Worm (Caenorhabditis elegans) whole organism, L3 larva: ENCODE data around the gene T16H12.9.

Experiments
- egl-27 ChIP-seq: sonication (generic microtip); optimal IDR thresholded peaks from 4 replicates; lab custom pipeline; 2017; ENCODE audit warnings: missing biosample characterization, missing genetic modification reagents, missing genetic modification characterization
- fkh-10 ChIP-seq: sonication (generic microtip); optimal IDR thresholded peaks from 2 replicates; lab custom pipeline; 2017; ENCODE audit warnings: missing biosample characterization, missing genetic modification reagents, missing genetic modification characterization
- fkh-2 ChIP-seq: fragments of 150-350 bp; optimal IDR thresholded peaks from 2 replicates; lab custom pipeline; 2014; ENCODE audit warnings: missing biosample characterization, missing genetic modification reagents, missing genetic modification characterization
- pha-4 ChIP-seq: fragments of 150-350 bp; optimal IDR thresholded peaks from 2 replicates; lab custom pipeline; 2014; ENCODE audit warnings: missing biosample characterization, missing genetic modification reagents, missing genetic modification characterization
- snpc-4 ChIP-seq: fragments of 150-350 bp; optimal IDR thresholded peaks from 2 replicates; lab custom pipeline; 2014; ENCODE audit warnings: missing biosample characterization, missing genetic modification characterization
- tbx-2 ChIP-seq: sonication (generic microtip); optimal IDR thresholded peaks from 2 replicates; lab custom pipeline; 2016; ENCODE audit warnings: mild to moderate bottlenecking, missing genetic modification characterization, missing compliant biosample characterization
- unc-39 ChIP-seq: sonication (generic microtip); optimal IDR thresholded peaks from 4 replicates; lab custom pipeline; 2017; ENCODE audit warnings: missing biosample characterization, missing genetic modification characterization
- ztf-4 ChIP-seq: fragments of 150-350 bp; optimal IDR thresholded peaks from 2 replicates; lab custom pipeline; 2014; ENCODE audit warnings: missing biosample characterization, missing genetic modification characterization

DNA sequence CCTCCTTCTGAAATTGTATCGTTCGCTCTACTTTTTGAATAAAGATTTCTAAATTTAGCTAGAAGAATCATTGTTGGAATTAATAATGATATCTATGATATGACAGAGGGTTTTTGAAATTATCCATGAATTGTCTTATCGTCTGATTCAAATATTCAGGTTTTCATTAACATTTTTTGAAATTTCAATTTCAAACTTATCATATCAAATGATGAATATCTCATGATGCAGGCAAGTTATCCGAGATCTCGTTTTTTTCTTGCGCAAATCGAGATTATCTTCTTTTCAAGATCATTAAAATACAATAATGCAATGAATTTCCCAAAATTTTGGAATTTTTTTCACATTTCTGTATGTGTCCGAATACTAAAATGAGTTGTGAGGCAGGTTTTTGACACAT, 11.1 kb upstream of the T16H12.9 start, which contains the start of gene spop-1:
- TF ChIP-seq snpc-4 (tag; lab: Kevin White, UChicago): no peak
- TF ChIP-seq fkh-2: no peak
- TF ChIP-seq pha-4 (tag; lab: Kevin White, UChicago): no peak
- TF ChIP-seq tbx-2: no peak
- no peak for TF ChIP-seq ztf-4 (tag; lab: Kevin White, UChicago)
- no peak for TF ChIP-seq fkh-10
- TF ChIP-seq egl-27 (tag; lab: Kevin White, UChicago): no peak
- no peak for TF ChIP-seq unc-39
